Worm (Caenorhabditis elegans) whole organism, early embryonic: ENCODE measurements around the gene T20B12.4.

Source experiments
- B0310.2 ChIP-seq: sonication (generic microtip); optimal IDR thresholded peaks from 2 replicates; lab custom pipeline; 2016; ENCODE audit warnings: mild to moderate bottlenecking, missing genetic modification characterization, missing compliant biosample characterization
- F13C5.2 ChIP-seq: sonication (generic microtip); optimal IDR thresholded peaks from 2 replicates; lab custom pipeline; 2017; ENCODE audit warnings: mild to moderate bottlenecking, missing genetic modification characterization, inconsistent platforms, missing compliant biosample characterization
- aly-1 ChIP-seq: sonication (generic microtip); optimal IDR thresholded peaks from 2 replicates; lab custom pipeline; 2016; ENCODE audit warnings: missing genetic modification characterization, missing compliant biosample characterization
- ama-1 ChIP-seq: fragments of 150-350 bp; optimal IDR thresholded peaks from 2 replicates; lab custom pipeline; 2014
- ceh-13 ChIP-seq: fragments of 200-800 bp; sonication (Bioruptor generic); optimal IDR thresholded peaks from 2 replicates; lab custom pipeline; 2018; ENCODE audit warnings: mild to moderate bottlenecking, missing genetic modification characterization, missing compliant biosample characterization
- ceh-36 ChIP-seq: sonication (generic microtip); optimal IDR thresholded peaks from 2 replicates; lab custom pipeline; 2016; ENCODE audit warnings: missing genetic modification characterization, inconsistent platforms, missing compliant biosample characterization
- ets-7 ChIP-seq: sonication (generic microtip); optimal IDR thresholded peaks from 2 replicates; lab custom pipeline; 2016; ENCODE audit warnings: missing genotype, missing genetic modification characterization, missing compliant biosample characterization
- flt-1 ChIP-seq: fragments of 200-800 bp; sonication (Bioruptor generic); IDR thresholded peaks from 2 replicates; pipeline ENCODE4 v1.3.6; 2022; ENCODE audit warnings: missing genetic modification characterization, missing compliant biosample characterization
- hmbx-1 ChIP-seq: sonication (generic microtip); optimal IDR thresholded peaks from 2 replicates; lab custom pipeline; 2016; ENCODE audit warnings: mild to moderate bottlenecking, missing genetic modification characterization, missing compliant biosample characterization
- hmg-4 ChIP-seq: fragments of 200-800 bp; sonication (Bioruptor generic); optimal IDR thresholded peaks from 2 replicates; lab custom pipeline; 2018; ENCODE audit warnings: mild to moderate bottlenecking, missing genetic modification characterization, missing compliant biosample characterization
- hnd-1 ChIP-seq: sonication (generic microtip); optimal IDR thresholded peaks from 2 replicates; lab custom pipeline; 2016; ENCODE audit warnings: missing genetic modification characterization, missing compliant biosample characterization
- pes-1 ChIP-seq: fragments of 200-800 bp; sonication (Bioruptor generic); IDR thresholded peaks from 2 replicates; pipeline ENCODE4 v1.3.6; 2022; ENCODE audit warnings: missing genetic modification reagents, missing genetic modification characterization, missing compliant biosample characterization
- scrt-1 ChIP-seq: fragments of 200-800 bp; sonication (Bioruptor generic); IDR thresholded peaks from 2 replicates; pipeline ENCODE4 v1.3.6; 2022; ENCODE audit warnings: missing genetic modification characterization, missing compliant biosample characterization
- sea-1 ChIP-seq: fragments of 200-800 bp; sonication (Bioruptor generic); conservative IDR thresholded peaks from 2 replicates; pipeline ENCODE4 v1.3.6; 2022; ENCODE audit warnings: missing genetic modification characterization, missing compliant biosample characterization
- tbx-11 ChIP-seq: fragments of 200-800 bp; sonication (Bioruptor generic); IDR thresholded peaks from 2 replicates; pipeline ENCODE4 v1.3.6; 2022; ENCODE audit warnings: missing genetic modification characterization, missing compliant biosample characterization
- tbx-37 ChIP-seq: fragments of 200-800 bp; sonication (Bioruptor generic); conservative IDR thresholded peaks from 2 replicates; pipeline ENCODE4 v1.3.6; 2022; ENCODE audit warnings: missing genetic modification reagents, missing genetic modification characterization, missing compliant biosample characterization
- tra-4 ChIP-seq: sonication (generic microtip); optimal IDR thresholded peaks from 2 replicates; lab custom pipeline; 2017; ENCODE audit warnings: missing genetic modification characterization, missing compliant biosample characterization

The T20B12.4 gene

DNA sequence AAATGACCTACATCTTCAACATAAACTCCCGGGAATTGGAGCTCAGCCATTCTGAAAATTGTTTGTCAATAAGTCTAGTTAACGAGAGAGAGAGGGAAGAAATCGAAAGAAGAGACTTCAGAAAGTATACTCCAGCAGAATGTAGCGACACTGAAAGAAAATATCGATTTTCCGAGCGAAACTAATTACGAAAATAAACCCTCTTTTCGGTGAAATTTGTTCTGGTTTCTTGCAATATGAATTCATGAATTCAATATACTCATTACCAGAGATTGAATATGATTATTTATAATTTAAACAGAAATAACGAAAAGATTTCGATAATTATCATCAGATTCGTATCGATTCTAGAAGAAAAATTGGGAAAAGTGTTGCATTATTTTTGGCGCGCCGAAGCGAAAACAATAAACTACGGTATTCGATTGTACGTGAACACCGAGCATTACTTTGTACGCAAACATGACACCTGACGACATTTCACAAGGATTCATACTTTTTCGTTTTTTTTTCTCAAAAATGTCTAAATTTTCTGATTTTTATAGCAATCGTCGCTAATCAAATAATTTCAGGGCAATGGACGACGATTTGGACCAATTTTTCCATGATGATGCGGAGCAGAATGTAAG is 14.1 kb downstream of the T20B12.4 start, which contains the start of the genes hmg-4 and T20B12.3:
Gene hmg-4, minus strand, starts transcription at position 51 of the 626 bp plus-strand sequence.
Gene T20B12.3, plus strand, starts transcription at position 570 of the 626 bp plus-strand sequence.
- no peak for TF ChIP-seq ama-1 (lab: Kevin White, UChicago)
- peak; percentile 18 for TF ChIP-seq F13C5.2 (tag; lab: Kevin White, UChicago)

DNA sequence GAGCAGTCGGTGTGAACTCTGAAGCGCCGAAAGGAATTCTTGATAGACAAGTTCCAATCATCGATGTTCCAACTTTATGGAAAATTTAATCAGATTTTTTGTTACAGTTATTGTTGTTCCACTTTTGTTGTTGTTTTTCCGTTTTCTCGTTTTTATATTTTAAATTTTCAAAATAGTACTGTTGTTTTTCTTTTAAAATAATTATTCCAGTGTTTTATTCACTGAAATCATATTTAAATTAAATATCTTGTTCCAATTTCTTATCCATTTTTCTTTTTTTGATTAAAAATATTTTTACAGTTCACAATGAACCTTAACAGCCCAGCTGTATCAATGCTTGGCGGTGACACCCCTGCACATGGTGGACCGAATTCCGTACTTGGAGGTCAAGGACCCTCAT is 16.2 kb downstream of the T20B12.4 start, which contains the start of gene tbp-1:
Gene tbp-1, plus strand, starts transcription at position 301 of the 400 bp plus-strand sequence.
- TF ChIP-seq flt-1, result no peak
- TF ChIP-seq ceh-36 (tag; lab: Kevin White, UChicago), result no peak

DNA sequence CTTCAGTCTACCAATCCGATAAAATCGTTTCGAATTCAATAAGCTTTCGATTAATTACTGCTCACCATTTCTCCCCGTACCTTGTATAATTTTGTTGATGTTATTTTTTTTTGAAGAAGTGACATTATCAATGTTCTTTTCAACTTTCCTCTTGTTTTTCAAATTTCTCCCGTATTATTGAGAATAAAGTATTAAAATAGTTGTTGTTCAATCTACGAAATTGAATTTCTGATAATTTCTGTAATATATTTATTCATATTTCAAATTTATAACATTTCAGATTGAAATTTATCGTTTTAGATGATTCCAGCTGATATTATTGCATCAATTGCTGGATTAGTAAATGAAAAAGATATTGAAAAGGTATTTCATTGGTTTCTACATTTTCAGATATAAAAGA is 18.4 kb downstream of the T20B12.4 start, which contains the start of gene trd-1:
Gene trd-1, plus strand, starts transcription at position 301 of the 400 bp plus-strand sequence.
- no peak for TF ChIP-seq tbx-37 (GFP tag; lab: Robert Waterston, UW)
- TF ChIP-seq pes-1, result no peak
- no peak for TF ChIP-seq hnd-1 (tag; lab: Kevin White, UChicago)
- no peak for TF ChIP-seq sea-1 (GFP tag; lab: Robert Waterston, UW)
- TF ChIP-seq hmbx-1 (tag; lab: Kevin White, UChicago), result no peak
- TF ChIP-seq F13C5.2 (tag; lab: Kevin White, UChicago), result no peak
- TF ChIP-seq ceh-36 (tag; lab: Kevin White, UChicago), result no peak
- no peak for TF ChIP-seq hmg-4 (GFP tag; lab: Kevin White, UChicago)

DNA sequence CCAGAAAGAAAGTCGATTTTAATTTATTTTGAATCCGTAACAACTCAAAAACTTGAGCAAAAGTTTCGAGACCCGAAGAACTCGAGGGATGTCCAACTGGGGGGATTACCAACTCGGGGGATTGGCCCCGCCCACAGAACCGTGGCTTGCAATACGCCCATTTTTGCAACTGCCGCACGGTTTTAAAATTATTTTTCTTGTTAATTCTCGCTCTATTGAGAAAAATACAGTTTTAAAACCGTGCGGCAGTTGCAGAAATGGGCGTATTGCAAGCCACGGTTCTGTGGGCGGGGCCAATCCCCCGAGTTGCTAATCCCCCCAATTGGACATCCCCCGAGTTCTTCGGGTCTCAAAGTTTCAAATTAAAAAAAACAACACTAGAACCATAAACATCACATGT is 19.0 kb downstream of the T20B12.4 start:
- peak; percentile 44; the same call in 1 of the 2 replicates for TF ChIP-seq pes-1

DNA sequence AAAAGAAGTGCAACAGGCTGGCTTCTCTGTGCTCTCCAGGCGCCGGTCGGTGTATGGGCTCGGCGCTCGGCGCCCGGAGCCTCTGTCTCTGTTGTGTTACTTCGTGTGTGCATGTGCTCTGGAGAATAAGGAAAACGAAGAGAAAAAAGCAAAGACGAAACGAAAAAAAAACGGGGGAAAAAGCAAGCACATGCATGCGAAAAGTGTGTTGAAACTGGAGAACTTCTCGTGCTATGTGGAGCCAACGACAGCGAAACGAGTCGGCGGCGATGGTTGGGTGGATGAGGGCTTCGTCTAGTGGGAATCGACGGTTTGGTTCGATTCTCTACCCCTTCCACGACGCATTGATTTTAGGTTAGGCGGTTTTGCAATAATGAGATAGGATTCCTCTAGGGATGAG is 19.8 kb downstream of the T20B12.4 start:
- no peak for TF ChIP-seq tbx-37 (GFP tag; lab: Robert Waterston, UW)
- no peak for TF ChIP-seq tra-4
- no peak for TF ChIP-seq ceh-36 (tag; lab: Kevin White, UChicago)
- no peak for TF ChIP-seq F13C5.2 (tag; lab: Kevin White, UChicago)
- TF ChIP-seq pes-1, result no peak
- TF ChIP-seq flt-1, result no peak
- no peak for TF ChIP-seq B0310.2
- no peak for TF ChIP-seq hnd-1 (tag; lab: Kevin White, UChicago)
- no peak for TF ChIP-seq ceh-13 (GFP tag; lab: Kevin White, UChicago)
- no peak for TF ChIP-seq ama-1 (lab: Kevin White, UChicago)
- TF ChIP-seq hmbx-1 (tag; lab: Kevin White, UChicago), result no peak
- no peak for TF ChIP-seq tbx-11 (GFP tag; lab: Robert Waterston, UW)
- TF ChIP-seq hmg-4 (GFP tag; lab: Kevin White, UChicago), result no peak
- TF ChIP-seq scrt-1 (GFP tag; lab: Robert Waterston, UW), result no peak
- no peak for TF ChIP-seq ets-7 (tag; lab: Kevin White, UChicago)
- no peak for TF ChIP-seq aly-1 (tag; lab: Kevin White, UChicago)
- TF ChIP-seq sea-1 (GFP tag; lab: Robert Waterston, UW), result no peak

DNA sequence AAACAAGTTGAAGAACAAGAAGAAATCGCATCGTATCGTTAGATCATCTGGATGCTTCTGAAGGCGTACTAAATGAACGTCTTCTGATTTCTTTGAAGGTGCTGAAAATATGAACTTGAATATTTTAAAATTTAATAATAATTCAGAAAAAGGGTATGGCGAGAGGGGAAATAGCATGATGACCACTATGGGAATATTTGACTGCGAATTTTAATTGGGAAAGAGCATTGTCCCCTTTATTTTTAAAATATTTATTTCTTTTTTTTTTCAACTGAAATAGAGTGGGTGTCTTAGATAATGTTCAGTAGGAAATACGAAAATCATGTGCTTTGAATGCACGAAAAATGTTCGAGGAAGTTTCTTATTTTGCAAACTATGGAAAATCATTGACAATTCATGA is 27.8 kb downstream of the T20B12.4 start, which contains the start of gene lgc-50:
Gene lgc-50, minus strand, starts transcription at position 101 of the 400 bp plus-strand sequence.
- TF ChIP-seq B0310.2, result no peak
- no peak for TF ChIP-seq ceh-36 (tag; lab: Kevin White, UChicago)
- TF ChIP-seq hmg-4 (GFP tag; lab: Kevin White, UChicago), result no peak
- TF ChIP-seq pes-1, result no peak
- TF ChIP-seq hnd-1 (tag; lab: Kevin White, UChicago), result no peak
- TF ChIP-seq tra-4, result no peak

DNA sequence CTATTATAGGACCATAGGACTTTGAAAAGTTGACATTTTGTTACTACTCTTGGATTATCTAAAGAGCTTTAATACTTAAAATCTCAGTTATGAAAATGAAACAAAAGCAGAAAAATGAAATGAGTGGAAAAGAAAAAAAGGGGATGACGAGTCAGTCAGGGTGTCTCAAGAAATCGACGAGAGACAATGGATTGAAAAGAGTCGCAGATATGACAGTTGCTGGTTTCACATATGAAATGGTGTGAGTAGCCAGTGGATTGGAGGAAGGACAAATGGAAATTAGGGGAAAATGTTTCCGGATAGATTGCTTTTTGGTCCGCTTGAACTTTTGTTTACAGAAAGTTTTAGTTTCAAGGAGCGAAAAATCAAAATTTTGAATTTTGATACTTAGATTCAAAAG is 29.7 kb downstream of the T20B12.4 start:
- TF ChIP-seq scrt-1 (GFP tag; lab: Robert Waterston, UW), result no peak
- TF ChIP-seq aly-1 (tag; lab: Kevin White, UChicago), result no peak
- TF ChIP-seq tbx-37 (GFP tag; lab: Robert Waterston, UW), result no peak
- no peak for TF ChIP-seq hnd-1 (tag; lab: Kevin White, UChicago)
- no peak for TF ChIP-seq flt-1
- TF ChIP-seq ets-7 (tag; lab: Kevin White, UChicago), result no peak
- TF ChIP-seq pes-1, result no peak
- no peak for TF ChIP-seq tra-4
- no peak for TF ChIP-seq ama-1 (lab: Kevin White, UChicago)
- no peak for TF ChIP-seq ceh-36 (tag; lab: Kevin White, UChicago)
- TF ChIP-seq hmg-4 (GFP tag; lab: Kevin White, UChicago), result no peak
- no peak for TF ChIP-seq B0310.2
- TF ChIP-seq tbx-11 (GFP tag; lab: Robert Waterston, UW), result no peak
- TF ChIP-seq sea-1 (GFP tag; lab: Robert Waterston, UW), result no peak
- TF ChIP-seq F13C5.2 (tag; lab: Kevin White, UChicago), result no peak
- TF ChIP-seq ceh-13 (GFP tag; lab: Kevin White, UChicago), result no peak
- no peak for TF ChIP-seq hmbx-1 (tag; lab: Kevin White, UChicago)

DNA sequence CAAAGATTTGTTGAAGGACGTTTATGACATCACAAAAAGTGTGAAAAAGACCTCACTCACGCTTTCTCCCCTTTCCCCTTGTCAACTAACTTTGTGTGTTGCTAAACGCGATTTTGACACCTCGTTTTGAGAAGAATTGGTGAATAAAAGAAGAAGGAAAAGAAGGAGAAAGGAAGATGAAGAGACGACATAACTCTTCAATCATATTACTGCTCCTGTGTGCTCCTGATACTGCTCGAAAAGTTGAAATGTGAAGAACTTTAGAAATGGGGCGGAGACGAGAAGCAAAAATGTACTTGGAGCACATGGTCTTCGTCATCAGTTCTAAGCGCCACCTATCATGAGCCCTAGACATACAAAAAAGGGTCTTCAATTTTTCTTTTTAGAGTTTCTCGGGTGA is 31.5 kb downstream of the T20B12.4 start:
- TF ChIP-seq ets-7 (tag; lab: Kevin White, UChicago), result no peak
- no peak for TF ChIP-seq scrt-1 (GFP tag; lab: Robert Waterston, UW)
- no peak for TF ChIP-seq F13C5.2 (tag; lab: Kevin White, UChicago)
- no peak for TF ChIP-seq ceh-13 (GFP tag; lab: Kevin White, UChicago)
- TF ChIP-seq tbx-11 (GFP tag; lab: Robert Waterston, UW), result no peak
- TF ChIP-seq ama-1 (lab: Kevin White, UChicago), result no peak
- TF ChIP-seq pes-1, result no peak
- TF ChIP-seq hmg-4 (GFP tag; lab: Kevin White, UChicago), result no peak
- no peak for TF ChIP-seq tra-4
- TF ChIP-seq B0310.2, result no peak
- TF ChIP-seq hmbx-1 (tag; lab: Kevin White, UChicago), result no peak
- TF ChIP-seq ceh-36 (tag; lab: Kevin White, UChicago), result no peak
- TF ChIP-seq hnd-1 (tag; lab: Kevin White, UChicago), result no peak
